Worm (Caenorhabditis elegans): ENCODE results near the gene K08C7.7.
"Not testable (repeated sequence)": the region's sequence is repeated elsewhere in the genome, so short reads cannot be mapped to it uniquely, and the experiment has no call there.

K08C7.7 gene

DNA sequence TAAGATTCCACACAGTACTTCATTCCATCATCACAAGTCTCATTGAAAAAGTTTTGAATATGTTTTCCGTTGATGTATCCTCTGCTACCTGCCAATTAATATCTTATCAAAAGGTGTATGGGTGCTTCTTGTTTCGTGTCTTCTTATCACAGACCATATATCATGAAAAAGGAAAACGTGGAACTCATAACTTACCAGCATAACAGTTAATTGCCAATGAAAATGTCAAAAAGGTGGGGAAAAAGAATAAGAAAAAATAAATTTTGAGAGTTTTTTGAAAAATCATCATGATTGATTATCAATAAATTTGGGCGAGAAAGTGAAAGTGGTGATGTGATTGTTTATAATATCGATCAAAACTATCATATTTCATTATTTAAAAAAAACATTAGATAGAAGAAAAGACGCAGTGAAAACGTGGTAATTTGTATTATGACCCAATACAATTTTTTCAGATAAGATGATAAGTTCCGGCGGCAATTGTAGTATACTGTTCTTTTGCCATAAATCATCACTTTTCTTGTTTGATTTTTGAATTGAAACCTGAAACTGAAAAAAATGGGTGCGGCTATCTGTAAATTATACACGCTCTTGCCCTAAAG is 33.2 kb upstream of the K08C7.7 start, which contains the start of gene F56C4.4:
F56C4.4 (minus strand) TSS at position 315 of the 602 bp plus-strand sequence.
- TF ChIP-seq fkh-2 (tag; optimal IDR thresholded peaks at IDR 0.05) (no peak), elt-2 (tag; optimal IDR thresholded peaks at IDR 0.05) (peak; percentile 84), pqm-1 (tag; optimal IDR thresholded peaks at IDR 0.05) (peak; percentile 10)

DNA sequence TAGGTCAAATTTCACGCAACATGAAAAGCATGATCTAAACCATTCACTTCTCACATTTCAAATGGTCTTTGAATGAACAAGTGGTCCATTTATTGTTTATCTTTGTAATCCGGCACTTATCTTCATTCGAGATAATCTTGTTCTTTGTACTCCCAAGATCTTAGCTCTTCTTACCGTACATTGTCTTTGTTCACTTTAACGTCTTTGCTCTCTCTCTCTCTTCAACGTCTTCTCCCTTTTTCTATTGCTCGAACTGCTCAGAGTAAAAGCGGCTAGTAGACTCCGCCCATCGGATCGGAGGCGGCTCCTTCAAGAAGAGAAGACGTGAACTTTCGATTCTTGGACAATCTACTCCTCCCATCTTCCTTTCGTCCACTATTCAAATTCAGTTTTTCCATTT is 27.6 kb upstream of the K08C7.7 start, which contains the start of gene F56C4.1:
F56C4.1 (plus strand) TSS at position 301 of the 400 bp plus-strand sequence.
- no peak for TF ChIP-seq nfya-1 (tag; optimal IDR thresholded peaks at IDR 0.05; ENCODE audit: insufficient read depth)
- no peak for TF ChIP-seq ztf-4 (tag; optimal IDR thresholded peaks at IDR 0.05)

- no peak for TF ChIP-seq nhr-25 (tag; optimal IDR thresholded peaks at IDR 0.05)
- TF ChIP-seq skn-1 (tag; optimal IDR thresholded peaks at IDR 0.05) = no peak
- TF ChIP-seq unc-39 (tag; optimal IDR thresholded peaks at IDR 0.05) = no peak
- TF ChIP-seq nhr-12 (tag; optimal IDR thresholded peaks at IDR 0.05) = no peak
These were observed 25.3 kb upstream of the K08C7.7 start, which contains the start of gene F56C4.2 for ce11 chrIV:10638977-10639376. F56C4.2 (plus strand) TSS chrIV:10639277.

DNA sequence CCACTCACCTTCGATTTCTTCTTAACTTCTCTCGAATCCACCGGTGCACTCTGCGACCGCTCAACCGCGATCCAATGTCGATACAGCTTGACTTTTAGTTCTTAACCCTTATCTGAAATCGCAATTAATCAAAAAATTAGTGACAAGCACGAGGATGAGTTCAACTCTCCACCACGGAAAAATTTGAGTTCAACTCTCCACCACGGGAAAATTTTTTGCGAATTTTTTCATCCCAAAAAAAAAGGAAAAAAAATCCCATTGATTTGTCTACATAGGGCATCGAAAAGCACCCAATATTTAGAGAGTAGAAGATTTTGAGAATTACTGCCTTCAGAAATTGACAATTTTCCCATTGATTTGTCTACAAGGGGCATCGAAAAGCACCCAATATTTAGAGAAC is 10.2 kb upstream of the K08C7.7 start, which contains the start of gene glb-19:
glb-19 (minus strand) TSS at position 101 of the 400 bp plus-strand sequence.
- not testable (repeated sequence) for TF ChIP-seq daf-12, skn-1, snpc-4 (tag; optimal IDR thresholded peaks at IDR 0.05)

DNA sequence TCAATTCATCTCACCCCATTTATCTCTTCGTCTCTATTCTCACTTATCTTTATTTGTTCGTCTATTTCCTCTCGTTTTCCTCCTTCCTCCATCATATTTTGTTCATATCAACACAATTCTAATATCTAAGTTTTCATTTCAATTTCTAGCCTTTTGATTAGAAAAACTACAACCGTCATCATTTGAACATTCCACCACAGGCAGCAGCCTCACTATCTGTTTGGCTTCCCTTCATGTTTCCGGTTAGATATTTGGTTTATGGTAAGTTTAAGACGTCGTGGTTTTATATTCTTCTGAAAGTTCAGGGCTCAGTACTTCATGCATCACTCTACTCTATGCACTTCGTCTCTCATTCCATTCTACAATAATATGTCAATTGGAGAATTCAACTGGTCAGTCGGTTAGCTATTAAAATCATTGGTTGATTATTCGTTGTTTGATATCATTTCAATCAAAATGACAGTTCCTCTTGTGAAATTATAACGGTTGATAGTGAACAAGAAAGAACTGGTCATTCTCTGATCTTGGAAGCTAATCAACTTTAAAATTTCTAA is 7.4 kb upstream of the K08C7.7 start, which contains the start of gene K08C7.1:
K08C7.1 (plus strand) TSS at position 43 of the 554 bp plus-strand sequence.
- TF ChIP-seq elt-2 (tag; optimal IDR thresholded peaks at IDR 0.05) (peak; percentile 78), lin-39 (tag; optimal IDR thresholded peaks at IDR 0.05) (no peak), nhr-25 (tag; optimal IDR thresholded peaks at IDR 0.05) (no peak), egl-27 (tag; optimal IDR thresholded peaks at IDR 0.05) (no peak), pqm-1 (tag; optimal IDR thresholded peaks at IDR 0.05) (peak; percentile 32), fos-1 (tag; optimal IDR thresholded peaks at IDR 0.05) (no peak), zag-1 (tag; optimal IDR thresholded peaks at IDR 0.05) (no peak), nhr-28 (tag; optimal IDR thresholded peaks at IDR 0.05) (no peak)

- no peak for TF ChIP-seq elt-2 (tag; optimal IDR thresholded peaks at IDR 0.05)
- no peak for TF ChIP-seq egl-5 (tag; optimal IDR thresholded peaks at IDR 0.05)
- no peak for TF ChIP-seq ceh-9 (tag; optimal IDR thresholded peaks at IDR 0.05)
- no peak for TF ChIP-seq nhr-25 (tag; optimal IDR thresholded peaks at IDR 0.05)
- TF ChIP-seq pqm-1 (tag; optimal IDR thresholded peaks at IDR 0.05) = peak; percentile 51
- TF ChIP-seq R02D3.7 (tag; optimal IDR thresholded peaks at IDR 0.05) = no peak
- no peak for TF ChIP-seq nhr-11 (tag; optimal IDR thresholded peaks at IDR 0.05)
- no peak for TF ChIP-seq elt-1 (tag; optimal IDR thresholded peaks at IDR 0.05)
These were observed 3.2 kb upstream of the K08C7.7 start for ce11 chrIV:10661072-10661471.

DNA sequence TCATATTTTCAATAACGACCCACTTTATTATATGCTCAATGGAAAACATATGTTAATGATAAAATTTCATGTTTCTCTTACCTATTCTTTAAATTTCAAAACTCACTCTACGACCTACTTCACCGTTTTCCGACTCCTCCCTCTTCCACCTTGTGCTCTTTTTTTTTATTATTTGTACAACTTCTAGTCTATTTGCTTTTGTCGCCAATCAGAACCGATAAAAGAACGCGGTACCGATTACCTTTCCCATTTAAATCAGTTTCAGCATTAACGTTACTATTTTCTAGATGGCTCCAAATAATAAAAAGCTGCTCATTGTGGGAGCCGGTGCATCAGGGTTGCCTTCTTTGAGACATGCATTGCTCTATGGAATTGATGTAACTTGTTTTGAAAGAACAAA is 2.5 kb upstream of the K08C7.7 start, which contains the start of gene fmo-1:
fmo-1 (plus strand) TSS at position 98 of the 400 bp plus-strand sequence.
- peak; percentile 66 for TF ChIP-seq pqm-1 (tag; optimal IDR thresholded peaks at IDR 0.05)
- TF ChIP-seq aly-2 (tag; optimal IDR thresholded peaks at IDR 0.05) = no peak
- TF ChIP-seq nhr-76 (tag; optimal IDR thresholded peaks at IDR 0.05) = no peak
- TF ChIP-seq nhr-67 (tag; optimal IDR thresholded peaks at IDR 0.05) = no peak
- TF ChIP-seq nhr-23 (tag; optimal IDR thresholded peaks at IDR 0.05) = no peak
- no peak for TF ChIP-seq lin-39 (tag; optimal IDR thresholded peaks at IDR 0.05)
- TF ChIP-seq nhr-77 (tag; optimal IDR thresholded peaks at IDR 0.05) = no peak
- peak; percentile 57 for TF ChIP-seq elt-2 (tag; optimal IDR thresholded peaks at IDR 0.05)

DNA sequence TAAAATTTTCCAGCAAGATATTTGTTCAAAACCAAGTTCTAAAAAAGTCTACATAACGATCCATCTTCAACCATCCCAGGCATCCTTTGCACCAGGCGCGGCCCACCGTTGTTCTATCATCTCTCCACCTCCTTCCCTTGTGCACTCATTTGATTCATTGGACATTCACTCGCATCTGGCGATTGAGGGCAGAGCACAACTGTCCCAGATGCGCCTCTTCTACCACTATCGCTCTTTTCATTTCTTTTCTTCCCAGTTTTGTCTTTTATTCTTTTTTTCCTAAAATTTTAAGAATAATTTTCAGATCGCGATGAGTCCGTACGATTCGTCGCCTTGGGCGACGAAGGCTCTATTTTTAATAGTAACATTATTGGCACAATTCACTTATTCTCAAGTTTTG is 2.3 kb downstream of the K08C7.7 start, which contains the start of gene epi-1:
epi-1 (plus strand) TSS at position 301 of the 400 bp plus-strand sequence.
- TF ChIP-seq ceh-16 (tag; optimal IDR thresholded peaks at IDR 0.05) (no peak), elt-1 (tag; optimal IDR thresholded peaks at IDR 0.05) (no peak), jun-1 (tag; optimal IDR thresholded peaks at IDR 0.05) (no peak), aly-2 (tag; optimal IDR thresholded peaks at IDR 0.05) (no peak), ama-1 (optimal IDR thresholded peaks at IDR 0.05) (no peak), ztf-4 (tag; optimal IDR thresholded peaks at IDR 0.05) (no peak), egl-27 (tag; optimal IDR thresholded peaks at IDR 0.05) (no peak), lin-15B (tag; optimal IDR thresholded peaks at IDR 0.05) (no peak), nhr-25 (tag; optimal IDR thresholded peaks at IDR 0.05) (no peak), R02D3.7 (tag; optimal IDR thresholded peaks at IDR 0.05) (no peak), ztf-11 (tag; optimal IDR thresholded peaks at IDR 0.05) (no peak), pqm-1 (tag; optimal IDR thresholded peaks at IDR 0.05) (no peak), lsy-12 (tag; optimal IDR thresholded peaks at IDR 0.05) (no peak)
